Fruit fly (Drosophila melanogaster) whole organism, embryonic: ENCODE data around the gene CG15347.
A peak's percentile ranks its signal among the peaks of the same experiment; 100 is the strongest.

Experiments
- ATbp ChIP-seq: fragments of 200-800 bp; sonication (Bioruptor generic); optimal IDR thresholded peaks from 2 replicates; lab custom pipeline; 2017; ENCODE audit warnings: missing biosample characterization, mild to moderate bottlenecking, missing genetic modification characterization, missing genetic modification reagents
- CG10147 ChIP-seq: fragments of 200-800 bp; sonication (Bioruptor generic); optimal IDR thresholded peaks from 2 replicates; lab custom pipeline; 2019; ENCODE audit warnings: missing biosample characterization, mild to moderate bottlenecking, missing genetic modification characterization, moderate library complexity
- CG10321 ChIP-seq: fragments of 200-800 bp; sonication (Bioruptor generic); IDR thresholded peaks from 2 replicates; pipeline ENCODE4 v1.3.6; 2022; ENCODE audit warnings: missing biosample characterization, missing genetic modification characterization
- CG10431 ChIP-seq: fragments of 200-800 bp; sonication (Bioruptor generic); optimal IDR thresholded peaks from 3 replicates; lab custom pipeline; 2018; ENCODE audit warnings: missing biosample characterization, mild to moderate bottlenecking, missing genetic modification characterization
- CG10959 ChIP-seq: fragments of 200-800 bp; sonication (Bioruptor generic); IDR thresholded peaks from 2 replicates; pipeline ENCODE4 v1.3.6; 2022; ENCODE audit warnings: missing biosample characterization, missing genetic modification characterization
- CG12155 ChIP-seq: fragments of 200-800 bp; sonication (Bioruptor generic); optimal IDR thresholded peaks from 3 replicates; lab custom pipeline; 2016; ENCODE audit warnings: missing biosample characterization, missing genetic modification characterization
- CG14014 ChIP-seq: fragments of 200-800 bp; sonication (Bioruptor generic); IDR thresholded peaks from 2 replicates; pipeline ENCODE4 v1.3.6; 2022; ENCODE audit warnings: missing biosample characterization, missing genetic modification characterization
- CG14710 ChIP-seq: fragments of 200-800 bp; sonication (Bioruptor generic); optimal IDR thresholded peaks from 3 replicates; lab custom pipeline; 2019; ENCODE audit warnings: missing biosample characterization, mild to moderate bottlenecking, missing genetic modification characterization, moderate library complexity
- CG17385 ChIP-seq: fragments of 200-800 bp; sonication (Bioruptor generic); optimal IDR thresholded peaks from 3 replicates; lab custom pipeline; 2018; ENCODE audit warnings: missing biosample characterization, mild to moderate bottlenecking, missing genetic modification characterization
- CG17829 ChIP-seq: fragments of 200-800 bp; optimal IDR thresholded peaks from 2 replicates; lab custom pipeline; 2019; ENCODE audit warnings: missing biosample characterization, mild to moderate bottlenecking, missing genetic modification characterization, moderate library complexity
- CG2199 ChIP-seq: fragments of 200-800 bp; sonication (Bioruptor generic); IDR thresholded peaks from 3 replicates; pipeline ENCODE4 v1.3.6; 2022; ENCODE audit warnings: missing biosample characterization, missing genetic modification characterization
- CG31441 ChIP-seq: fragments of 200-800 bp; sonication (Bioruptor generic); IDR thresholded peaks from 2 replicates; pipeline ENCODE4 v1.3.6; 2022; ENCODE audit warnings: missing biosample characterization, missing genetic modification characterization
- CG33557 ChIP-seq: fragments of 200-800 bp; sonication (Bioruptor generic); optimal IDR thresholded peaks from 2 replicates; lab custom pipeline; 2019; ENCODE audit warnings: missing biosample characterization, mild to moderate bottlenecking, missing genetic modification characterization, moderate library complexity
- CG34224 ChIP-seq: fragments of 200-800 bp; sonication (Bioruptor generic); IDR thresholded peaks from 3 replicates; pipeline ENCODE4 v1.3.6; 2022; ENCODE audit warnings: missing biosample characterization, missing genetic modification characterization; ENCODE audit not compliant: partially characterized antibody
- CG3726 ChIP-seq: fragments of 200-800 bp; sonication (Bioruptor generic); IDR thresholded peaks from 3 replicates; pipeline ENCODE4, ENCODE4 v1.3.6; 2022; ENCODE audit warnings: missing biosample characterization, missing genetic modification characterization
- Dip3 ChIP-seq: fragments of 200-800 bp; sonication (Bioruptor generic); optimal IDR thresholded peaks from 3 replicates; lab custom pipeline; 2016; ENCODE audit warnings: missing biosample characterization, missing genetic modification characterization
- Doc2 ChIP-seq: fragments of 200-800 bp; sonication (Bioruptor generic); IDR thresholded peaks from 2 replicates; pipeline ENCODE4 v1.3.6; 2022; ENCODE audit warnings: missing biosample characterization, missing genetic modification characterization
- Dp ChIP-seq: fragments of 200-800 bp; sonication (Bioruptor generic); optimal IDR thresholded peaks from 2 replicates; lab custom pipeline; 2018; ENCODE audit warnings: missing biosample characterization, mild to moderate bottlenecking, missing genetic modification characterization, moderate library complexity
- Elba2 ChIP-seq: fragments of 200-800 bp; sonication (Bioruptor generic); optimal IDR thresholded peaks from 3 replicates; lab custom pipeline; 2016; ENCODE audit warnings: missing biosample characterization, missing genetic modification characterization
- Ets65A ChIP-seq: fragments of 200-800 bp; sonication (Bioruptor generic); peaks from one replicate; lab custom pipeline; 2016; ENCODE audit warnings: missing biosample characterization, missing genetic modification characterization
- HLHmδ ChIP-seq: fragments of 200-800 bp; sonication (Bioruptor generic); optimal IDR thresholded peaks from 2 replicates; lab custom pipeline; 2018; ENCODE audit warnings: missing biosample characterization, mild to moderate bottlenecking, missing genetic modification characterization, moderate library complexity
- Hr78 ChIP-seq, 2 experiments: fragments of 200-800 bp in 1 of 2; fragments of >200 bp in 1 of 2; sonication (Bioruptor generic) in 1 of 2; optimal IDR thresholded peaks; 2 replicates each; lab custom pipeline; 2017 to 2019; ENCODE audit warnings: missing biosample characterization in 2 of 2, missing genetic modification characterization in 2 of 2, mild to moderate bottlenecking in 1 of 2, moderate library complexity in 1 of 2
- Mad ChIP-seq: fragments of 200-800 bp; sonication (Bioruptor generic); optimal IDR thresholded peaks from 2 replicates; lab custom pipeline; 2016; ENCODE audit warnings: missing biosample characterization, missing genetic modification characterization
- Med ChIP-seq: fragments of 200-800 bp; sonication (Bioruptor generic); peaks from one replicate; lab custom pipeline; 2016; ENCODE audit warnings: missing biosample characterization, missing genetic modification characterization, mild to moderate bottlenecking, inconsistent platforms, moderate library complexity
- PHDP ChIP-seq: fragments of 200-800 bp; sonication (Bioruptor generic); optimal IDR thresholded peaks from 3 replicates; lab custom pipeline; 2018; ENCODE audit warnings: missing biosample characterization, mild to moderate bottlenecking, missing genetic modification characterization, moderate library complexity
- Pdp1 ChIP-seq, 2 experiments: fragments of 200-800 bp; sonication (Bioruptor generic); optimal IDR thresholded peaks; 3 replicates each; lab custom pipeline; 2016; ENCODE audit warnings: missing biosample characterization in 2 of 2, missing genetic modification characterization in 2 of 2, mild to moderate bottlenecking in 1 of 2, moderate library complexity in 1 of 2
- Scr ChIP-seq: fragments of 200-800 bp; sonication (Bioruptor generic); IDR thresholded peaks from 2 replicates; pipeline ENCODE4 v1.3.6; 2022; ENCODE audit warnings: missing biosample characterization, missing genetic modification characterization; ENCODE audit not compliant: partially characterized antibody
- Sry-β ChIP-seq: fragments of 200-800 bp; sonication (Bioruptor generic); optimal IDR thresholded peaks from 2 replicates; lab custom pipeline; 2018; ENCODE audit warnings: missing biosample characterization, mild to moderate bottlenecking, missing genetic modification characterization, moderate library complexity
- Sry-δ ChIP-seq: fragments of 200-800 bp; sonication (Bioruptor generic); optimal IDR thresholded peaks from 2 replicates; lab custom pipeline; 2016; ENCODE audit warnings: missing biosample characterization, missing genetic modification characterization
- Ssrp ChIP-seq: fragments of 200-800 bp; sonication (Bioruptor generic); optimal IDR thresholded peaks from 2 replicates; lab custom pipeline; 2018; ENCODE audit warnings: missing biosample characterization, mild to moderate bottlenecking, missing genetic modification characterization, moderate library complexity
- az2 ChIP-seq: fragments of 200-800 bp; sonication (Bioruptor generic); optimal IDR thresholded peaks from 3 replicates; lab custom pipeline; 2016; ENCODE audit warnings: missing biosample characterization, missing genetic modification characterization
- cad ChIP-seq: fragments of >200 bp; optimal IDR thresholded peaks from 2 replicates; lab custom pipeline; 2017; ENCODE audit warnings: missing biosample characterization, missing genetic modification characterization
- chinmo ChIP-seq: fragments of 200-800 bp; sonication (Bioruptor generic); IDR thresholded peaks from 4 replicates; pipeline ENCODE4 v1.3.6; 2022; ENCODE audit warnings: missing biosample characterization, missing genetic modification characterization; ENCODE audit not compliant: partially characterized antibody
- crp ChIP-seq, 2 experiments: fragments of 200-800 bp; sonication (Bioruptor generic); optimal IDR thresholded peaks; 2 replicates in 1 of 2; 3 replicates in 1 of 2; lab custom pipeline; 2017; ENCODE audit warnings: missing biosample characterization in 2 of 2, missing genetic modification characterization in 2 of 2, mild to moderate bottlenecking in 1 of 2, moderate library complexity in 1 of 2
- cwo ChIP-seq: fragments of 200-800 bp; sonication (Bioruptor generic); optimal IDR thresholded peaks from 3 replicates; lab custom pipeline; 2017; ENCODE audit warnings: missing biosample characterization, missing genetic modification characterization, mild to moderate bottlenecking, moderate library complexity, missing genetic modification reagents
- ems ChIP-seq: fragments of 200-800 bp; sonication (Bioruptor generic); optimal IDR thresholded peaks from 3 replicates; lab custom pipeline; 2016; ENCODE audit warnings: missing biosample characterization, missing genetic modification characterization
- eve ChIP-seq, 2 experiments: fragments of >200 bp; optimal IDR thresholded peaks; 2 replicates each; lab custom pipeline; 2017; ENCODE audit warnings: missing biosample characterization in 2 of 2, missing genetic modification characterization in 2 of 2
- exex ChIP-seq: fragments of 200-800 bp; sonication (Bioruptor generic); optimal IDR thresholded peaks from 4 replicates; lab custom pipeline; 2018; ENCODE audit warnings: missing biosample characterization, mild to moderate bottlenecking, missing genetic modification characterization, moderate library complexity
- hth ChIP-seq: fragments of >200 bp; optimal IDR thresholded peaks from 2 replicates; lab custom pipeline; 2017; ENCODE audit warnings: inconsistent platforms
- ken ChIP-seq: fragments of 200-800 bp; sonication (Bioruptor generic); IDR thresholded peaks from 3 replicates; pipeline ENCODE4 v1.3.6; 2022; ENCODE audit warnings: missing biosample characterization, missing genetic modification characterization
- mirr ChIP-seq: fragments of 200-800 bp; sonication (Bioruptor generic); optimal IDR thresholded peaks from 3 replicates; lab custom pipeline; 2018; ENCODE audit warnings: missing biosample characterization, mild to moderate bottlenecking, missing genetic modification characterization
- nerfin-1 ChIP-seq: fragments of 200-800 bp; sonication (Bioruptor generic); optimal IDR thresholded peaks from 3 replicates; lab custom pipeline; 2019; ENCODE audit warnings: missing biosample characterization, mild to moderate bottlenecking, missing genetic modification characterization, moderate library complexity
- onecut ChIP-seq: fragments of 200-800 bp; sonication (Bioruptor generic); IDR thresholded peaks from 2 replicates; pipeline ENCODE4 v1.3.6; 2022; ENCODE audit warnings: missing biosample characterization, missing genetic modification characterization
- pzg ChIP-seq: fragments of 200-800 bp; sonication (Bioruptor generic); optimal IDR thresholded peaks from 3 replicates; lab custom pipeline; 2018; ENCODE audit warnings: missing biosample characterization, mild to moderate bottlenecking, missing genetic modification characterization, moderate library complexity
- shn ChIP-seq: fragments of 200-800 bp; sonication (Bioruptor generic); optimal IDR thresholded peaks from 3 replicates; lab custom pipeline; 2016; ENCODE audit warnings: missing biosample characterization, missing genetic modification characterization
- unc-4 ChIP-seq: fragments of 200-800 bp; sonication (Bioruptor generic); IDR thresholded peaks from 2 replicates; pipeline ENCODE4 v1.3.6; 2022; ENCODE audit warnings: missing biosample characterization, missing genetic modification characterization; ENCODE audit not compliant: partially characterized antibody

The CG15347 gene

dm6 chrX:8490291-8490975 is 29.7 kb upstream of the CG15347 start:
- 0 out of 3 replicates have a peak, but pooled peaks have one; percentile 29 for TF ChIP-seq ken
- TF ChIP-seq Doc2 (GFP tag; lab: Robert Waterston, UW): no peak
- TF ChIP-seq eve (GFP tag; optimal IDR thresholded peaks at IDR 0.05; lab: Kevin White, UChicago): peak in 1 of 2 experiments; percentile 57
- peak in 1 of 2 experiments; percentile 51 for TF ChIP-seq Pdp1 (GFP tag; optimal IDR thresholded peaks at IDR 0.05; lab: Kevin White, UChicago)
- TF ChIP-seq Mad (GFP tag; lab: Kevin White, UChicago): no peak
- TF ChIP-seq mirr (GFP tag; lab: Kevin White, UChicago): peak; percentile 48
- no peak for TF ChIP-seq CG12155
- TF ChIP-seq Med (GFP tag; lab: Kevin White, UChicago): peak; percentile 33
- peak; percentile 25 for TF ChIP-seq CG17385 (GFP tag; lab: Kevin White, UChicago)
- peak; percentile 73 for TF ChIP-seq exex
- no peak for TF ChIP-seq CG10147
- TF ChIP-seq Scr (GFP tag; lab: Robert Waterston, UW): no peak
- peak in 1 of 2 experiments; percentile 80 for TF ChIP-seq Hr78 (GFP tag; optimal IDR thresholded peaks at IDR 0.05; lab: Kevin White, UChicago)
- TF ChIP-seq onecut (GFP tag; lab: Robert Waterston, UW): peak; percentile 99
- no peak for TF ChIP-seq CG2199 (GFP tag; lab: Robert Waterston, UW)
- TF ChIP-seq cwo: peak; percentile 77
- peak; percentile 1 for TF ChIP-seq nerfin-1 (tag; lab: Kevin White, UChicago)
- 0 out of 2 replicates have a peak, but pooled peaks have one; percentile 37 for TF ChIP-seq CG10321 (GFP tag; lab: Robert Waterston, UW)
- TF ChIP-seq, all 482 proteins: peak for 12

dm6 chrX:8489485-8489970 is 28.8 kb upstream of the CG15347 start, which contains the start of gene otu:
Gene otu (minus strand): TSS chrX:8489535.
- no peak for TF ChIP-seq CG10959
- no peak for TF ChIP-seq shn (GFP tag; lab: Kevin White, UChicago)
- TF ChIP-seq chinmo (GFP tag; lab: Robert Waterston, UW): 0 out of 4 replicates have a peak, but pooled peaks have one; percentile 26
- TF ChIP-seq crp (GFP tag; optimal IDR thresholded peaks at IDR 0.05; lab: Kevin White, UChicago): peak in 1 of 2 experiments; percentile 67
- TF ChIP-seq onecut (GFP tag; lab: Robert Waterston, UW): no peak
- no peak for TF ChIP-seq CG14014 (GFP tag; lab: Robert Waterston, UW)
- no peak for TF ChIP-seq PHDP
- no peak for TF ChIP-seq az2 (GFP tag; lab: Kevin White, UChicago)
- TF ChIP-seq ems (GFP tag; lab: Kevin White, UChicago): no peak
- no peak for TF ChIP-seq CG17829
- TF ChIP-seq CG3726: no peak
- TF ChIP-seq CG10431 (GFP tag; lab: Kevin White, UChicago): no peak
- peak; percentile 24 for TF ChIP-seq pzg (GFP tag; lab: Kevin White, UChicago)
- TF ChIP-seq CG31441 (GFP tag; lab: Robert Waterston, UW): no peak
- no peak for TF ChIP-seq Ssrp (tag; lab: Kevin White, UChicago)
- no peak for TF ChIP-seq CG33557 (GFP tag; lab: Kevin White, UChicago)
- TF ChIP-seq Pdp1 (GFP tag; optimal IDR thresholded peaks at IDR 0.05; lab: Kevin White, UChicago): no peak
- peak; percentile 65 for TF ChIP-seq Ets65A (GFP tag; lab: Kevin White, UChicago)
- TF ChIP-seq HLHmδ (GFP tag; lab: Kevin White, UChicago): no peak
- no peak for TF ChIP-seq cwo
- no peak for TF ChIP-seq ATbp
- peak; percentile 58 for TF ChIP-seq Sry-δ
- 0 out of 3 replicates have a peak, but pooled peaks have one; percentile 21 for TF ChIP-seq CG34224 (GFP tag; lab: Robert Waterston, UW)
- no peak for TF ChIP-seq Elba2 (GFP tag; lab: Kevin White, UChicago)
- no peak for TF ChIP-seq CG10147
- no peak for TF ChIP-seq Dip3 (GFP tag; lab: Kevin White, UChicago)
- TF ChIP-seq hth (lab: Kevin White, UChicago): no peak
- TF ChIP-seq Dp (GFP tag; lab: Kevin White, UChicago): peak; percentile 45
- TF ChIP-seq unc-4 (GFP tag; lab: Robert Waterston, UW): peak; percentile 39
- TF ChIP-seq Sry-β (GFP tag; lab: Kevin White, UChicago): no peak
- no peak for TF ChIP-seq CG14710
- no peak for TF ChIP-seq cad (GFP tag; lab: Kevin White, UChicago)
